Fruit fly (Drosophila melanogaster): ENCODE results near the gene CG7231.

DNA sequence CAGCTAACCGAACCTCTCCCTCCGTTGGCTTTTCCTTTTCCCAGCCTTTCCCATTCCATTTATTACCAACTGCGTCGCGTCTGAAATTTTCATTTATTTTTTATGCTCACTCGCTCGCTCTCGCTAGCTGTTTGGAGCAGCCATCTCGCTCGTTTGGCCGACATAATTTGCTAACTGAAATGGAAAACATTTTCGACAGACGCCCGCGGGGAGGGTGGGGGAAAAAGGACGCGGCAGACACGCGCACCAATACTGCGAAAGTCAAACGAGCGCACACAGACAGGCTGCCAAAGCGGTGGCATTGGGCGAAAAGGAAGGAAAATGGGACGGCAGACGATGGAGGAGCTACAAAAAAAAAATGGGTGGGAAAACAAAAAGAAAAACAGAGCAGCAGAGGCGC is 47.4 kb upstream of the CG7231 start:
- TF ChIP-seq fkh (GFP tag; optimal IDR thresholded peaks at IDR 0.05) (no peak), Blimp-1 (GFP tag; optimal IDR thresholded peaks at IDR 0.05) (no peak)
